Worm (Caenorhabditis elegans) whole organism, early embryonic: ENCODE results near the gene W01D2.6.
A peak's percentile ranks its signal among the peaks of the same experiment; 100 is the strongest.

Experiments
- F13C5.2 ChIP-seq: sonication (generic microtip); optimal IDR thresholded peaks from 2 replicates; lab custom pipeline; 2017; ENCODE audit warnings: mild to moderate bottlenecking, missing genetic modification characterization, inconsistent platforms, missing compliant biosample characterization
- aly-1 ChIP-seq: sonication (generic microtip); optimal IDR thresholded peaks from 2 replicates; lab custom pipeline; 2016; ENCODE audit warnings: missing genetic modification characterization, missing compliant biosample characterization
- ama-1 ChIP-seq: fragments of 150-350 bp; optimal IDR thresholded peaks from 2 replicates; lab custom pipeline; 2014
- ets-7 ChIP-seq: sonication (generic microtip); optimal IDR thresholded peaks from 2 replicates; lab custom pipeline; 2016; ENCODE audit warnings: missing genotype, missing genetic modification characterization, missing compliant biosample characterization
- flt-1 ChIP-seq: fragments of 200-800 bp; sonication (Bioruptor generic); IDR thresholded peaks from 2 replicates; pipeline ENCODE4 v1.3.6; 2022; ENCODE audit warnings: missing genetic modification characterization, missing compliant biosample characterization
- hmbx-1 ChIP-seq: sonication (generic microtip); optimal IDR thresholded peaks from 2 replicates; lab custom pipeline; 2016; ENCODE audit warnings: mild to moderate bottlenecking, missing genetic modification characterization, missing compliant biosample characterization
- hmg-4 ChIP-seq: fragments of 200-800 bp; sonication (Bioruptor generic); optimal IDR thresholded peaks from 2 replicates; lab custom pipeline; 2018; ENCODE audit warnings: mild to moderate bottlenecking, missing genetic modification characterization, missing compliant biosample characterization
- hnd-1 ChIP-seq: sonication (generic microtip); optimal IDR thresholded peaks from 2 replicates; lab custom pipeline; 2016; ENCODE audit warnings: missing genetic modification characterization, missing compliant biosample characterization
- scrt-1 ChIP-seq: fragments of 200-800 bp; sonication (Bioruptor generic); IDR thresholded peaks from 2 replicates; pipeline ENCODE4 v1.3.6; 2022; ENCODE audit warnings: missing genetic modification characterization, missing compliant biosample characterization
- sea-1 ChIP-seq: fragments of 200-800 bp; sonication (Bioruptor generic); conservative IDR thresholded peaks from 2 replicates; pipeline ENCODE4 v1.3.6; 2022; ENCODE audit warnings: missing genetic modification characterization, missing compliant biosample characterization
- tbx-11 ChIP-seq: fragments of 200-800 bp; sonication (Bioruptor generic); IDR thresholded peaks from 2 replicates; pipeline ENCODE4 v1.3.6; 2022; ENCODE audit warnings: missing genetic modification characterization, missing compliant biosample characterization
- tra-4 ChIP-seq: sonication (generic microtip); optimal IDR thresholded peaks from 2 replicates; lab custom pipeline; 2017; ENCODE audit warnings: missing genetic modification characterization, missing compliant biosample characterization

DNA sequence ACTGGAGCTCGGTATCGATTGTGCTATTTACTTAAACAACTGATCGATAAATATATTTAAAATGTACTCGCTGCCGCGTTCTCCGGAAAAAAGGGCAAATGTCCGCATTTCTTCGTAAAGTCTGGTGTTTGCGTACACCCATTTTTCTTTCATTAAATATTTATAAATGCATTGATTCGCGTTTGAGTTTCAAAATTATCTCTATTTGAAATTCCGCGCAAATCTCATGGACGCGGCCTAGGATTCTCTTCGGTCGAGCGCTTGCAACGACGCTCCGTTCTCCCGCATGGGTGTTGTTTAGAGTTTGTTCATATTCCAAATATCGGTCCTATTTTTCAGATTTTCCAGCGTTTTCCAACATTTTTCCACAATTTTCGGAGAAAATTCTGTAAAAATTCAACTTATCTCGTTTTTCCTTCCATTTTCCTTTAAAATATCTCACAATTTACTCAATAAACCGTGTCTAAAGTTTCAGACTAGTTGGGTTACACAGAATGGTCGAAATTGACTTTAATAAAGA lies 13.8 kb upstream of the W01D2.6 start, which contains the start of gene eif-3.B:
- no peak for TF ChIP-seq scrt-1
- no peak for TF ChIP-seq hmbx-1 (tag; lab: Kevin White, UChicago)
- 0 out of 2 replicates have a peak, but pooled peaks have one; percentile 34 for TF ChIP-seq sea-1 (GFP tag; lab: Robert Waterston, UW)
- TF ChIP-seq ets-7: peak; percentile 30
- no peak for TF ChIP-seq flt-1 (GFP tag; lab: Robert Waterston, UW)
- no peak for TF ChIP-seq ama-1 (lab: Kevin White, UChicago)
- TF ChIP-seq tbx-11 (GFP tag; lab: Robert Waterston, UW): peak; percentile 52; the same call in 1 of the 2 replicates
- no peak for TF ChIP-seq tra-4 (tag; lab: Kevin White, UChicago)
- no peak for TF ChIP-seq hnd-1 (tag; lab: Kevin White, UChicago)
- peak; percentile 79 for TF ChIP-seq F13C5.2 (tag; lab: Kevin White, UChicago)
- TF ChIP-seq hmg-4: peak; percentile 53
- TF ChIP-seq aly-1 (tag; lab: Kevin White, UChicago): no peak
